Fruit fly (Drosophila melanogaster) whole organism, prepupa: ENCODE measurements around the gene Dsp1.

Experiments used
- Blimp-1 ChIP-seq: fragments of 200-800 bp; sonication (Bioruptor generic); optimal IDR thresholded peaks from 3 replicates; lab custom pipeline; 2017; ENCODE audit warnings: missing biosample characterization, missing genetic modification characterization, mild to moderate bottlenecking, moderate library complexity, missing genetic modification reagents
- CG11294 ChIP-seq: fragments of 200-800 bp; sonication (Bioruptor generic); IDR thresholded peaks from 2 replicates; pipeline ENCODE4 v1.3.6; 2022; ENCODE audit warnings: missing biosample characterization, missing genetic modification characterization
- CG11762 ChIP-seq: fragments of 200-800 bp; sonication (Bioruptor generic); optimal IDR thresholded peaks from 3 replicates; lab custom pipeline; 2016; ENCODE audit warnings: missing biosample characterization, missing genetic modification characterization; ENCODE audit not compliant: insufficient read depth
- CG11902 ChIP-seq: fragments of 200-800 bp; sonication (Bioruptor generic); optimal IDR thresholded peaks from 3 replicates; lab custom pipeline; 2016; ENCODE audit warnings: missing biosample characterization, missing genetic modification characterization
- CG1621 ChIP-seq: fragments of 200-800 bp; sonication (Bioruptor generic); optimal IDR thresholded peaks from 3 replicates; lab custom pipeline; 2018; ENCODE audit warnings: missing biosample characterization, mild to moderate bottlenecking, missing genetic modification characterization
- CG16779 ChIP-seq: fragments of 200-800 bp; sonication (Bioruptor generic); optimal IDR thresholded peaks from 3 replicates; lab custom pipeline; 2017; ENCODE audit warnings: missing biosample characterization, mild to moderate bottlenecking, missing genetic modification characterization
- CG3032 ChIP-seq: fragments of 200-800 bp; optimal IDR thresholded peaks from 2 replicates; lab custom pipeline; 2019; ENCODE audit warnings: missing biosample characterization, mild to moderate bottlenecking, missing genetic modification characterization, moderate library complexity
- CG31627 ChIP-seq: fragments of 200-800 bp; sonication (Bioruptor generic); optimal IDR thresholded peaks from 3 replicates; lab custom pipeline; 2016; ENCODE audit warnings: missing biosample characterization, missing genetic modification characterization
- CG32006 ChIP-seq: fragments of 200-800 bp; sonication (Bioruptor generic); optimal IDR thresholded peaks from 3 replicates; lab custom pipeline; 2017; ENCODE audit warnings: missing biosample characterization, mild to moderate bottlenecking, missing genetic modification characterization
- CG34406 ChIP-seq: fragments of 200-800 bp; sonication (Bioruptor generic); optimal IDR thresholded peaks from 3 replicates; lab custom pipeline; 2016; ENCODE audit warnings: missing biosample characterization, missing genetic modification characterization
- CG3919 ChIP-seq: fragments of 200-800 bp; sonication (Bioruptor generic); optimal IDR thresholded peaks from 3 replicates; lab custom pipeline; 2016; ENCODE audit warnings: missing biosample characterization, missing genetic modification characterization
- CG4318 ChIP-seq: fragments of 200-800 bp; sonication (Bioruptor generic); optimal IDR thresholded peaks from 3 replicates; lab custom pipeline; 2017; ENCODE audit warnings: missing biosample characterization, mild to moderate bottlenecking, missing genetic modification characterization
- CG6163 ChIP-seq: fragments of 200-800 bp; sonication (Bioruptor generic); IDR thresholded peaks from 3 replicates; pipeline ENCODE4 v1.3.6; 2022; ENCODE audit warnings: missing biosample characterization, missing genetic modification characterization
- CG6276 ChIP-seq: fragments of 200-800 bp; sonication (Bioruptor generic); optimal IDR thresholded peaks from 2 replicates; lab custom pipeline; 2017; ENCODE audit warnings: missing biosample characterization, mild to moderate bottlenecking, missing genetic modification characterization
- CG6854 ChIP-seq: fragments of 200-800 bp; sonication (Bioruptor generic); optimal IDR thresholded peaks from 2 replicates; lab custom pipeline; 2017; ENCODE audit warnings: missing biosample characterization, mild to moderate bottlenecking, missing genetic modification characterization
- CG7368 ChIP-seq: fragments of 200-800 bp; sonication (Bioruptor generic); optimal IDR thresholded peaks from 3 replicates; lab custom pipeline; 2016; ENCODE audit warnings: missing biosample characterization, missing genetic modification characterization
- CG8119 ChIP-seq: fragments of 200-800 bp; sonication (Bioruptor generic); IDR thresholded peaks from 3 replicates; pipeline ENCODE4 v1.3.6; 2022; ENCODE audit warnings: missing biosample characterization, missing genetic modification characterization
- CG8319 ChIP-seq: fragments of 200-800 bp; sonication (Bioruptor generic); optimal IDR thresholded peaks from 3 replicates; lab custom pipeline; 2016; ENCODE audit warnings: missing biosample characterization, missing genetic modification characterization
- CG9139 ChIP-seq: fragments of 200-800 bp; sonication (Bioruptor generic); optimal IDR thresholded peaks from 3 replicates; lab custom pipeline; 2017; ENCODE audit warnings: missing biosample characterization, mild to moderate bottlenecking, missing genetic modification characterization
- Eip75B ChIP-seq: fragments of 200-800 bp; sonication (Bioruptor generic); optimal IDR thresholded peaks from 3 replicates; lab custom pipeline; 2016; ENCODE audit warnings: missing biosample characterization, missing genetic modification characterization
- Eip78C ChIP-seq: fragments of 200-800 bp; sonication (Bioruptor generic); peaks from one replicate; lab custom pipeline; 2016; ENCODE audit warnings: missing biosample characterization, missing genetic modification characterization
- Eip93F ChIP-seq: fragments of 200-800 bp; sonication (Bioruptor generic); optimal IDR thresholded peaks from 2 replicates; lab custom pipeline; 2016; ENCODE audit warnings: missing biosample characterization, mild to moderate bottlenecking, missing genetic modification characterization
- Ets21C ChIP-seq: fragments of 200-800 bp; sonication (Bioruptor generic); optimal IDR thresholded peaks from 3 replicates; lab custom pipeline; 2016; ENCODE audit warnings: missing biosample characterization, missing genetic modification characterization
- Ets96B ChIP-seq: fragments of 200-800 bp; optimal IDR thresholded peaks from 2 replicates; lab custom pipeline; 2019; ENCODE audit warnings: missing biosample characterization, mild to moderate bottlenecking, missing genetic modification characterization, moderate library complexity
- Gug ChIP-seq: fragments of 200-800 bp; sonication (Bioruptor generic); IDR thresholded peaks from 2 replicates; pipeline ENCODE4 v1.3.6; 2022; ENCODE audit warnings: missing biosample characterization, missing genetic modification characterization
- Hr38 ChIP-seq: sonication (Bioruptor generic); optimal IDR thresholded peaks from 2 replicates; lab custom pipeline; 2016; ENCODE audit warnings: missing biosample characterization, missing genetic modification characterization
- Hr39 ChIP-seq: fragments of 200-800 bp; sonication (Bioruptor generic); optimal IDR thresholded peaks from 2 replicates; lab custom pipeline; 2016; ENCODE audit warnings: missing biosample characterization, missing genetic modification characterization
- Hr4 ChIP-seq: fragments of 200-800 bp; sonication (Bioruptor generic); optimal IDR thresholded peaks from 3 replicates; lab custom pipeline; 2016; ENCODE audit warnings: missing biosample characterization, missing genetic modification characterization
- Met ChIP-seq: fragments of 200-800 bp; sonication (Bioruptor generic); optimal IDR thresholded peaks from 3 replicates; lab custom pipeline; 2016; ENCODE audit warnings: missing biosample characterization, missing genetic modification characterization
- Smox ChIP-seq: fragments of 200-800 bp; sonication (Bioruptor generic); optimal IDR thresholded peaks from 3 replicates; lab custom pipeline; 2016; ENCODE audit warnings: missing biosample characterization, missing genetic modification characterization
- Sox102F ChIP-seq: fragments of 200-800 bp; sonication (Bioruptor generic); optimal IDR thresholded peaks from 2 replicates; lab custom pipeline; 2016; ENCODE audit warnings: missing biosample characterization, mild to moderate bottlenecking, missing genetic modification characterization
- Sox14 ChIP-seq: fragments of 200-800 bp; sonication (Bioruptor generic); optimal IDR thresholded peaks from 3 replicates; lab custom pipeline; 2016; ENCODE audit warnings: missing biosample characterization, missing genetic modification characterization
- achi ChIP-seq: fragments of 200-800 bp; sonication (Bioruptor generic); optimal IDR thresholded peaks from 3 replicates; lab custom pipeline; 2016; ENCODE audit warnings: missing biosample characterization, missing genetic modification characterization
- acj6 ChIP-seq: fragments of 200-800 bp; sonication (Bioruptor generic); optimal IDR thresholded peaks from 3 replicates; lab custom pipeline; 2016; ENCODE audit warnings: missing biosample characterization, missing genetic modification characterization
- cyc ChIP-seq: fragments of 200-800 bp; sonication (Bioruptor generic); optimal IDR thresholded peaks from 3 replicates; lab custom pipeline; 2016; ENCODE audit warnings: missing biosample characterization, missing genetic modification characterization
- dac ChIP-seq: fragments of 200-800 bp; sonication (Bioruptor generic); optimal IDR thresholded peaks from 2 replicates; lab custom pipeline; 2017; ENCODE audit warnings: missing biosample characterization, mild to moderate bottlenecking, missing genetic modification characterization
- dsx ChIP-seq: fragments of 200-800 bp; optimal IDR thresholded peaks from 3 replicates; lab custom pipeline; 2019; ENCODE audit warnings: missing biosample characterization, mild to moderate bottlenecking, missing genetic modification characterization, moderate library complexity; ENCODE audit not compliant: poor library complexity, severe bottlenecking
- eg ChIP-seq: fragments of 200-800 bp; sonication (Bioruptor generic); IDR thresholded peaks from 3 replicates; pipeline ENCODE4 v1.3.6; 2022; ENCODE audit warnings: missing biosample characterization, missing genetic modification characterization
- esn ChIP-seq: fragments of 200-800 bp; sonication (Bioruptor generic); optimal IDR thresholded peaks from 2 replicates; lab custom pipeline; 2016; ENCODE audit warnings: missing biosample characterization, mild to moderate bottlenecking, missing genetic modification characterization, moderate library complexity
- fd59A ChIP-seq: fragments of 200-800 bp; sonication (Bioruptor generic); optimal IDR thresholded peaks from 2 replicates; lab custom pipeline; 2017; ENCODE audit warnings: missing biosample characterization, mild to moderate bottlenecking, missing genetic modification characterization, missing genetic modification reagents
- fd85E ChIP-seq: fragments of 200-800 bp; sonication (Bioruptor generic); optimal IDR thresholded peaks from 3 replicates; lab custom pipeline; 2016; ENCODE audit warnings: missing biosample characterization, missing genetic modification characterization
- fkh ChIP-seq: fragments of 200-800 bp; sonication (Bioruptor generic); optimal IDR thresholded peaks from 3 replicates; lab custom pipeline; 2017; ENCODE audit warnings: missing biosample characterization, mild to moderate bottlenecking, missing genetic modification characterization, moderate library complexity
- lz ChIP-seq: fragments of 200-800 bp; sonication (Bioruptor generic); optimal IDR thresholded peaks from 3 replicates; lab custom pipeline; 2016; ENCODE audit warnings: missing biosample characterization, missing genetic modification characterization
- net ChIP-seq: fragments of 200-800 bp; sonication (Bioruptor generic); optimal IDR thresholded peaks from 3 replicates; lab custom pipeline; 2016; ENCODE audit warnings: missing biosample characterization, missing genetic modification characterization
- pdm3 ChIP-seq: fragments of 200-800 bp; sonication (Bioruptor generic); optimal IDR thresholded peaks from 3 replicates; lab custom pipeline; 2016; ENCODE audit warnings: missing biosample characterization, missing genetic modification characterization
- salr ChIP-seq, 2 experiments: fragments of 200-800 bp; sonication (Bioruptor generic); optimal IDR thresholded peaks; 3 replicates each; lab custom pipeline; 2016 to 2018; ENCODE audit warnings: missing biosample characterization in 2 of 2, missing genetic modification characterization in 2 of 2, mild to moderate bottlenecking in 1 of 2
- spab ChIP-seq: fragments of 200-800 bp; sonication (Bioruptor generic); optimal IDR thresholded peaks from 2 replicates; lab custom pipeline; 2017; ENCODE audit warnings: missing biosample characterization, mild to moderate bottlenecking, missing genetic modification characterization, missing genetic modification reagents
- ss ChIP-seq, 2 experiments: fragments of 200-800 bp; sonication (Bioruptor generic); optimal IDR thresholded peaks; 2 replicates in 1 of 2; 3 replicates in 1 of 2; lab custom pipeline; 2017 to 2018; ENCODE audit warnings: mild to moderate bottlenecking in 2 of 2, missing biosample characterization in 2 of 2, missing genetic modification characterization in 2 of 2, moderate library complexity in 1 of 2
- svp ChIP-seq: fragments of 200-800 bp; sonication (Bioruptor generic); peaks from one replicate; lab custom pipeline; 2016; ENCODE audit warnings: missing biosample characterization, missing genetic modification characterization
- topi ChIP-seq: fragments of 200-800 bp; sonication (Bioruptor generic); optimal IDR thresholded peaks from 3 replicates; lab custom pipeline; 2016; ENCODE audit warnings: missing biosample characterization, missing genetic modification characterization
- vri ChIP-seq: fragments of 200-800 bp; sonication (Bioruptor generic); optimal IDR thresholded peaks from 3 replicates; lab custom pipeline; 2016; ENCODE audit warnings: missing biosample characterization, mild to moderate bottlenecking, missing genetic modification characterization

Dsp1 gene

DNA sequence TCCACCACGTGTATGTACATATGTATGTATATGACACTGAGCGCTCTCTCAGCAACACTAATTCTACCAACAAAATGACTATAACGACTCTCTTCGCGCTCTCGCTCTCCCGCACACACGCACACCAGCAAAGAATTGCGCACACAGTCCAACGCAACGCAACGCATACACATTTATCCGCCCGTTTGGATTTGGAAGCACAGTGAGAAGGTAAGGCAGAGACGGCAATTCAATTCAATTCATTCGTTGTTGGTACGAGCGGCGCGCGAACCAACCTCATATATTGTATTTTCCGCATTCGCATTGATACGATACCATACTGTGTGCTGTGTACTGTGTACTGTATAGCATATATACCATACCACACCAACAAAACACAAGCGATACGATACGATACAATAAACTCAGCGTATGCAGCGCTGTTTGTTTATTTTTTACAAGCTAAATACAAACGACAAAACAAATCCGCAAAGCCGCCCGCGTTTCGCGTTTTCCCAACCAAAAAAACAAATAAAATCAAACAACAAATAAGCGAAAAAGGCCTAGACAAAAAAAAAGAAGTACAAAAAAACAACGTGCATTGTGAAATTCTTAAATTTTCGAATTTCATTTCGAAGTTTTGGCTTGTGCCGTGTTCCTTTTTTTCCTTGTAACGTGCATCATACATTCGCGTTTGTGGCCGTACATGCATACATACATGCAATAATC is at the start of gene Dsp1, which contains the start of gene CG9921:
Gene Dsp1, plus strand, starts transcription at position 179 of the 708 bp plus-strand sequence.
Gene CG9921, minus strand, starts transcription at position 167 of the 708 bp plus-strand sequence.
- peak; percentile 1 for TF ChIP-seq achi
- peak; percentile 13 for TF ChIP-seq CG6854 (GFP tag; lab: Kevin White, UChicago)
- no peak for TF ChIP-seq Met (GFP tag; lab: Kevin White, UChicago)
- no peak for TF ChIP-seq CG16779 (tag; lab: Kevin White, UChicago)
- TF ChIP-seq dsx (GFP tag; lab: Kevin White, UChicago) = peak; percentile 40
- TF ChIP-seq CG31627 (GFP tag; lab: Kevin White, UChicago) = no peak
- peak; percentile 17 for TF ChIP-seq Sox102F (GFP tag; lab: Kevin White, UChicago)
- no peak for TF ChIP-seq Hr4 (GFP tag; lab: Kevin White, UChicago)
- TF ChIP-seq CG4318 (GFP tag; lab: Kevin White, UChicago) = no peak
- no peak for TF ChIP-seq fd85E (GFP tag; lab: Kevin White, UChicago)
- TF ChIP-seq CG8119 (GFP tag; lab: Robert Waterston, UW) = no peak
- peak; percentile 10 for TF ChIP-seq CG32006 (GFP tag; lab: Kevin White, UChicago)
- peak; percentile 53 for TF ChIP-seq Eip78C (GFP tag; lab: Kevin White, UChicago)
- TF ChIP-seq Sox14 (GFP tag; lab: Kevin White, UChicago) = no peak
- TF ChIP-seq CG3032 (tag; lab: Kevin White, UChicago) = no peak
- no peak for TF ChIP-seq Blimp-1 (GFP tag; lab: Kevin White, UChicago)
- TF ChIP-seq Gug (GFP tag; lab: Robert Waterston, UW) = no peak
- TF ChIP-seq Smox (GFP tag; lab: Kevin White, UChicago) = no peak
- TF ChIP-seq fd59A (GFP tag; lab: Kevin White, UChicago) = no peak
- TF ChIP-seq CG3919 (GFP tag; lab: Kevin White, UChicago) = peak; percentile 2
- TF ChIP-seq dac (GFP tag; lab: Kevin White, UChicago) = no peak
- TF ChIP-seq topi (GFP tag; lab: Kevin White, UChicago) = no peak
- no peak for TF ChIP-seq esn
- TF ChIP-seq CG6163 (GFP tag; lab: Robert Waterston, UW) = peak; percentile 51; the same call in 2 of the 3 replicates
- TF ChIP-seq Ets21C = no peak
- no peak for TF ChIP-seq Eip75B
- no peak for TF ChIP-seq net
- TF ChIP-seq CG11762 (GFP tag; lab: Kevin White, UChicago) = no peak
- no peak for TF ChIP-seq CG34406 (GFP tag; lab: Kevin White, UChicago)
- no peak for TF ChIP-seq CG6276 (GFP tag; lab: Kevin White, UChicago)
- TF ChIP-seq CG11902 (GFP tag; lab: Kevin White, UChicago) = no peak
- TF ChIP-seq CG11294 (GFP tag; lab: Robert Waterston, UW) = no peak
- no peak for TF ChIP-seq ss (GFP tag; optimal IDR thresholded peaks at IDR 0.05; lab: Kevin White, UChicago)
- no peak for TF ChIP-seq CG1621 (tag; lab: Kevin White, UChicago)
- peak; percentile 10 for TF ChIP-seq Eip93F (GFP tag; lab: Kevin White, UChicago)
- no peak for TF ChIP-seq CG7368
- no peak for TF ChIP-seq CG8319 (GFP tag; lab: Kevin White, UChicago)
- no peak for TF ChIP-seq salr (GFP tag; optimal IDR thresholded peaks at IDR 0.05; lab: Kevin White, UChicago)
- TF ChIP-seq eg (GFP tag; lab: Robert Waterston, UW) = peak; percentile 47; the same call in 2 of the 3 replicates
- no peak for TF ChIP-seq cyc (GFP tag; lab: Kevin White, UChicago)
- TF ChIP-seq pdm3 (GFP tag; lab: Kevin White, UChicago) = no peak
- TF ChIP-seq spab = no peak
- TF ChIP-seq Hr38 = no peak
- TF ChIP-seq fkh (GFP tag; lab: Kevin White, UChicago) = no peak
- TF ChIP-seq lz (GFP tag; lab: Kevin White, UChicago) = no peak
- TF ChIP-seq svp (GFP tag; lab: Kevin White, UChicago) = no peak
- peak; percentile 30 for TF ChIP-seq vri (GFP tag; lab: Kevin White, UChicago)
- no peak for TF ChIP-seq acj6 (GFP tag; lab: Kevin White, UChicago)
- no peak for TF ChIP-seq Hr39 (GFP tag; lab: Kevin White, UChicago)
- no peak for TF ChIP-seq CG9139 (GFP tag; lab: Kevin White, UChicago)
- TF ChIP-seq Ets96B (tag; lab: Kevin White, UChicago) = no peak
